Fruit fly (Drosophila melanogaster): Measurements from ENCODE around the gene CG8927.

Gene CG8927

dm6 chr3R:16214474-16215318 lies 33.9 kb downstream of the CG8927 start (continued):
- TF ChIP-seq NC2α (GFP tag; optimal IDR thresholded peaks at IDR 0.05), result no peak
- TF ChIP-seq CG15479 (GFP tag; optimal IDR thresholded peaks at IDR 0.05), result no peak
- no peak for TF ChIP-seq CG15514 (GFP tag; optimal IDR thresholded peaks at IDR 0.05)
- no peak for TF ChIP-seq CG13123 (GFP tag; optimal IDR thresholded peaks at IDR 0.05)
- no peak for TF ChIP-seq CG7357 (GFP tag; IDR thresholded peaks at IDR 0.05)
- TF ChIP-seq otp (GFP tag; IDR thresholded peaks at IDR 0.05), result no peak
- no peak for TF ChIP-seq run (tag; optimal IDR thresholded peaks at IDR 0.05)
- no peak for TF ChIP-seq Mes4 (GFP tag; optimal IDR thresholded peaks at IDR 0.05)
- no peak for TF ChIP-seq MESR4 (GFP tag; optimal IDR thresholded peaks at IDR 0.05)
- TF ChIP-seq Trl (optimal IDR thresholded peaks at IDR 0.05), result no peak
- TF ChIP-seq Trl (GFP tag; optimal IDR thresholded peaks at IDR 0.05), result no peak
- TF ChIP-seq cato (GFP tag; optimal IDR thresholded peaks at IDR 0.05; ENCODE audit: borderline replicate concordance), result no peak
- peak; percentile 28 for TF ChIP-seq D19A (tag; optimal IDR thresholded peaks at IDR 0.05)
- peak; percentile 23 for TF ChIP-seq CG2712 (tag; optimal IDR thresholded peaks at IDR 0.05)
- no peak for TF ChIP-seq CG12744 (GFP tag; optimal IDR thresholded peaks at IDR 0.05)
- no peak for TF ChIP-seq Hr78 (GFP tag; optimal IDR thresholded peaks at IDR 0.05)
- TF ChIP-seq CG18262 (tag; optimal IDR thresholded peaks at IDR 0.05), result peak; percentile 49
- TF ChIP-seq CG6813 (GFP tag; optimal IDR thresholded peaks at IDR 0.05), result no peak
- no peak for TF ChIP-seq CG5180 (GFP tag; optimal IDR thresholded peaks at IDR 0.05)

- TF ChIP-seq mirr (GFP tag; optimal IDR thresholded peaks at IDR 0.05) (peak; percentile 12), crol (GFP tag; IDR thresholded peaks at IDR 0.05) (peak; percentile 71), CG8290 (GFP tag; optimal IDR thresholded peaks at IDR 0.05) (no peak), CG8290 (tag; optimal IDR thresholded peaks at IDR 0.05) (peak in 1 of 2 experiments; percentile 1), cato (GFP tag; optimal IDR thresholded peaks at IDR 0.05; ENCODE audit: borderline replicate concordance) (no peak), Dref (GFP tag; IDR thresholded peaks at IDR 0.05) (no peak), CG5180 (GFP tag; optimal IDR thresholded peaks at IDR 0.05) (no peak), CG4360 (GFP tag; IDR thresholded peaks at IDR 0.05) (peak; percentile 49; the same call in 1 of the 2 replicates), run (tag; optimal IDR thresholded peaks at IDR 0.05) (no peak), Pdp1 (GFP tag; optimal IDR thresholded peaks at IDR 0.05) (peak in 1 of 2 experiments; percentile 1), CG12071 (GFP tag; optimal IDR thresholded peaks at IDR 0.05) (peak; percentile 17), CG17328 (GFP tag; IDR thresholded peaks at IDR 0.05) (no peak), CG13894 (tag; optimal IDR thresholded peaks at IDR 0.05) (peak; percentile 79), ci (GFP tag; IDR thresholded peaks at IDR 0.05) (0 out of 3 replicates have a peak, but pooled peaks have one; percentile 44), CG10979 (tag; optimal IDR thresholded peaks at IDR 0.05) (no peak), dimm (GFP tag; IDR thresholded peaks at IDR 0.05) (no peak), Adf1 (GFP tag; IDR thresholded peaks at IDR 0.05) (peak; percentile 75), abd-A (tag; optimal IDR thresholded peaks at IDR 0.05) (peak; percentile 90), D (optimal IDR thresholded peaks at IDR 0.05) (no peak), D (GFP tag; optimal IDR thresholded peaks at IDR 0.05) (no peak), CG16779 (GFP tag; IDR thresholded peaks at IDR 0.05) (peak; percentile 49; the same call in 1 of the 2 replicates), CG3847 (GFP tag; IDR thresholded peaks at IDR 0.05) (no peak), Ravus (GFP tag; IDR thresholded peaks at IDR 0.05) (no peak), klu (GFP tag; IDR thresholded peaks at IDR 0.05) (no peak), CG9932 (GFP tag; IDR thresholded peaks at IDR 0.05) (0 out of 2 replicates have a peak, but pooled peaks have one; percentile 20), tna (GFP tag; IDR thresholded peaks at IDR 0.05; ENCODE audit: partially characterized antibody) (0 out of 2 replicates have a peak, but pooled peaks have one; percentile 18), jing (GFP tag; optimal IDR thresholded peaks at IDR 0.05) (no peak), pros (GFP tag; optimal IDR thresholded peaks at IDR 0.05) (no peak), Med (GFP tag) (peak; percentile 62)
These were observed 34.5 kb downstream of the CG8927 start for dm6 chr3R:16215319-16215701.
